Fruit fly (Drosophila melanogaster) whole organism, embryonic: ENCODE data around the gene CG43093.

ENCODE experiments used
- Atf6 ChIP-seq: fragments of 200-800 bp; sonication (Bioruptor generic); IDR thresholded peaks from 2 replicates; pipeline ENCODE4 v1.3.6; 2022; ENCODE audit warnings: missing biosample characterization, missing genetic modification characterization
- Awh ChIP-seq: fragments of 200-800 bp; sonication (Bioruptor generic); IDR thresholded peaks from 2 replicates; pipeline ENCODE4, ENCODE4 v1.3.6; 2022; ENCODE audit warnings: missing biosample characterization, missing genetic modification characterization
- B-H2 ChIP-seq: fragments of 200-800 bp; sonication (Bioruptor generic); optimal IDR thresholded peaks from 2 replicates; lab custom pipeline; 2018; ENCODE audit warnings: missing biosample characterization, mild to moderate bottlenecking, missing genetic modification characterization
- CG10565 ChIP-seq: fragments of 200-800 bp; sonication (Bioruptor generic); optimal IDR thresholded peaks from 3 replicates; lab custom pipeline; 2016; ENCODE audit warnings: missing biosample characterization, mild to moderate bottlenecking, missing genetic modification characterization
- CG10979 ChIP-seq: fragments of 200-800 bp; sonication (Bioruptor generic); optimal IDR thresholded peaks from 2 replicates; lab custom pipeline; 2018; ENCODE audit warnings: missing biosample characterization, mild to moderate bottlenecking, missing genetic modification characterization, moderate library complexity
- CG11398 ChIP-seq: fragments of 200-800 bp; sonication (Bioruptor generic); optimal IDR thresholded peaks from 2 replicates; lab custom pipeline; 2016; ENCODE audit warnings: missing biosample characterization, missing genetic modification characterization
- CG12155 ChIP-seq: fragments of 200-800 bp; sonication (Bioruptor generic); optimal IDR thresholded peaks from 3 replicates; lab custom pipeline; 2016; ENCODE audit warnings: missing biosample characterization, missing genetic modification characterization
- CG12769 ChIP-seq: fragments of 200-800 bp; sonication (Bioruptor generic); optimal IDR thresholded peaks from 2 replicates; lab custom pipeline; 2019; ENCODE audit warnings: missing biosample characterization, mild to moderate bottlenecking, missing genetic modification characterization, moderate library complexity
- CG13123 ChIP-seq: fragments of 200-800 bp; sonication (Bioruptor generic); optimal IDR thresholded peaks from 2 replicates; lab custom pipeline; 2016; ENCODE audit warnings: missing biosample characterization, missing genetic modification characterization
- CG13287 ChIP-seq: fragments of 200-800 bp; sonication (Bioruptor generic); IDR thresholded peaks from 2 replicates; pipeline ENCODE4 v1.3.6; 2022; ENCODE audit warnings: missing biosample characterization, missing genetic modification characterization; ENCODE audit not compliant: partially characterized antibody
- CG1603 ChIP-seq: fragments of 200-800 bp; sonication (Bioruptor generic); optimal IDR thresholded peaks from 2 replicates; lab custom pipeline; 2019; ENCODE audit warnings: missing biosample characterization, mild to moderate bottlenecking, missing genetic modification characterization, moderate library complexity
- CG16863 ChIP-seq: fragments of 200-800 bp; sonication (Bioruptor generic); optimal IDR thresholded peaks from 3 replicates; lab custom pipeline; 2016; ENCODE audit warnings: missing biosample characterization, missing genetic modification characterization
- CG18619 ChIP-seq: fragments of 200-800 bp; sonication (Bioruptor generic); optimal IDR thresholded peaks from 3 replicates; lab custom pipeline; 2017; ENCODE audit warnings: missing biosample characterization, mild to moderate bottlenecking, missing genetic modification characterization
- CG2199 ChIP-seq: fragments of 200-800 bp; sonication (Bioruptor generic); IDR thresholded peaks from 3 replicates; pipeline ENCODE4 v1.3.6; 2022; ENCODE audit warnings: missing biosample characterization, missing genetic modification characterization
- CG3726 ChIP-seq: fragments of 200-800 bp; sonication (Bioruptor generic); IDR thresholded peaks from 3 replicates; pipeline ENCODE4, ENCODE4 v1.3.6; 2022; ENCODE audit warnings: missing biosample characterization, missing genetic modification characterization
- CG3838 ChIP-seq: fragments of 200-800 bp; sonication (Bioruptor generic); optimal IDR thresholded peaks from 3 replicates; lab custom pipeline; 2016; ENCODE audit warnings: missing biosample characterization, missing genetic modification characterization
- CG3995 ChIP-seq: fragments of 200-800 bp; sonication (Bioruptor generic); optimal IDR thresholded peaks from 3 replicates; lab custom pipeline; 2016; ENCODE audit warnings: missing biosample characterization, missing genetic modification characterization
- CG4424 ChIP-seq: fragments of 200-800 bp; sonication (Bioruptor generic); optimal IDR thresholded peaks from 3 replicates; lab custom pipeline; 2016; ENCODE audit warnings: missing biosample characterization, missing genetic modification characterization
- CG4820 ChIP-seq: fragments of 200-800 bp; sonication (Bioruptor generic); optimal IDR thresholded peaks from 3 replicates; lab custom pipeline; 2016; ENCODE audit warnings: missing biosample characterization, missing genetic modification characterization
- CG6175 ChIP-seq: fragments of 200-800 bp; sonication (Bioruptor generic); IDR thresholded peaks from 3 replicates; pipeline ENCODE4 v1.3.6; 2022; ENCODE audit warnings: missing biosample characterization, missing genetic modification characterization
- CG7987 ChIP-seq: fragments of 200-800 bp; sonication (Bioruptor generic); optimal IDR thresholded peaks from 2 replicates; lab custom pipeline; 2018; ENCODE audit warnings: missing biosample characterization, mild to moderate bottlenecking, missing genetic modification characterization, moderate library complexity
- CG8290 ChIP-seq, 3 experiments: fragments of 200-800 bp; sonication (Bioruptor generic); optimal IDR thresholded peaks; 2 replicates each; lab custom pipeline; 2016 to 2019; ENCODE audit warnings: missing biosample characterization in 3 of 3, missing genetic modification characterization in 3 of 3, mild to moderate bottlenecking in 2 of 3, moderate library complexity in 1 of 3
- CG8478 ChIP-seq: fragments of >200 bp; optimal IDR thresholded peaks from 2 replicates; lab custom pipeline; 2018
- CG9876 ChIP-seq: fragments of 200-800 bp; sonication (Bioruptor generic); optimal IDR thresholded peaks from 2 replicates; lab custom pipeline; 2016; ENCODE audit warnings: missing biosample characterization, missing genetic modification characterization
- Chrac-16 ChIP-seq: fragments of 200-800 bp; sonication (Bioruptor generic); optimal IDR thresholded peaks from 3 replicates; lab custom pipeline; 2016; ENCODE audit warnings: missing biosample characterization, missing genetic modification characterization
- CrebB ChIP-seq: fragments of 200-800 bp; sonication (Bioruptor generic); optimal IDR thresholded peaks from 3 replicates; lab custom pipeline; 2018; ENCODE audit warnings: missing biosample characterization, mild to moderate bottlenecking, missing genetic modification characterization
- D19B ChIP-seq: fragments of 200-800 bp; sonication (Bioruptor generic); optimal IDR thresholded peaks from 2 replicates; lab custom pipeline; 2017; ENCODE audit warnings: missing biosample characterization, mild to moderate bottlenecking, missing genetic modification characterization
- Elba2 ChIP-seq: fragments of 200-800 bp; sonication (Bioruptor generic); optimal IDR thresholded peaks from 3 replicates; lab custom pipeline; 2016; ENCODE audit warnings: missing biosample characterization, missing genetic modification characterization
- Fer2 ChIP-seq: fragments of 200-800 bp; sonication (Bioruptor generic); optimal IDR thresholded peaks from 2 replicates; lab custom pipeline; 2018; ENCODE audit warnings: missing biosample characterization, mild to moderate bottlenecking, missing genetic modification characterization, moderate library complexity
- HLH4C ChIP-seq: fragments of 200-800 bp; sonication (Bioruptor generic); IDR thresholded peaks from 3 replicates; pipeline ENCODE4 v1.3.6; 2022; ENCODE audit warnings: missing biosample characterization, missing genetic modification characterization; ENCODE audit not compliant: partially characterized antibody
- Optix ChIP-seq: fragments of 200-800 bp; sonication (Bioruptor generic); IDR thresholded peaks from 3 replicates; pipeline ENCODE4 v1.3.6; 2022; ENCODE audit warnings: missing biosample characterization, missing genetic modification characterization
- Poxn ChIP-seq: fragments of 200-800 bp; sonication (Bioruptor generic); IDR thresholded peaks from 2 replicates; pipeline ENCODE4 v1.3.6; 2022; ENCODE audit warnings: missing biosample characterization, missing genetic modification characterization
- Six4 ChIP-seq: fragments of 200-800 bp; sonication (Bioruptor generic); optimal IDR thresholded peaks from 2 replicates; lab custom pipeline; 2016; ENCODE audit warnings: missing biosample characterization, missing genetic modification characterization
- Sry-β ChIP-seq: fragments of 200-800 bp; sonication (Bioruptor generic); optimal IDR thresholded peaks from 2 replicates; lab custom pipeline; 2018; ENCODE audit warnings: missing biosample characterization, mild to moderate bottlenecking, missing genetic modification characterization, moderate library complexity
- Stat92E ChIP-seq, 3 experiments: fragments of >200 bp in 2 of 3; fragments of 200-800 bp in 1 of 3; sonication (Bioruptor generic) in 1 of 3; optimal IDR thresholded peaks; 2 replicates each; lab custom pipeline; 2017 to 2019; ENCODE audit warnings: missing biosample characterization in 3 of 3, missing genetic modification characterization in 3 of 3, mild to moderate bottlenecking in 1 of 3, moderate library complexity in 1 of 3
- bcd ChIP-seq: fragments of 200-800 bp; sonication (Bioruptor generic); optimal IDR thresholded peaks from 2 replicates; lab custom pipeline; 2017; ENCODE audit warnings: missing biosample characterization, mild to moderate bottlenecking, missing genetic modification characterization
- cad ChIP-seq: fragments of >200 bp; optimal IDR thresholded peaks from 2 replicates; lab custom pipeline; 2017; ENCODE audit warnings: missing biosample characterization, missing genetic modification characterization
- chn ChIP-seq: fragments of 200-800 bp; sonication (Bioruptor generic); optimal IDR thresholded peaks from 2 replicates; lab custom pipeline; 2016; ENCODE audit warnings: missing biosample characterization, missing genetic modification characterization
- dm ChIP-seq: fragments of 200-800 bp; sonication (Bioruptor generic); optimal IDR thresholded peaks from 3 replicates; lab custom pipeline; 2016; ENCODE audit warnings: missing biosample characterization, missing genetic modification characterization
- dmrt99B ChIP-seq: fragments of 200-800 bp; sonication (Bioruptor generic); optimal IDR thresholded peaks from 2 replicates; lab custom pipeline; 2018; ENCODE audit warnings: missing biosample characterization, mild to moderate bottlenecking, missing genetic modification characterization, moderate library complexity
- esg ChIP-seq: fragments of 200-800 bp; sonication (Bioruptor generic); conservative IDR thresholded peaks from 2 replicates; pipeline ENCODE4 v1.3.6; 2022; ENCODE audit warnings: missing biosample characterization, missing genetic modification characterization
- eyg ChIP-seq: fragments of 200-800 bp; sonication (Bioruptor generic); optimal IDR thresholded peaks from 3 replicates; lab custom pipeline; 2016; ENCODE audit warnings: missing biosample characterization, missing genetic modification characterization
- knrl ChIP-seq: fragments of 200-800 bp; sonication (Bioruptor generic); IDR thresholded peaks from 3 replicates; pipeline ENCODE4 v1.3.6; 2022; ENCODE audit warnings: missing biosample characterization, missing genetic modification characterization; ENCODE audit not compliant: partially characterized antibody
- lov ChIP-seq, 2 experiments: fragments of 200-800 bp in 1 of 2; fragments of >200 bp in 1 of 2; sonication (Bioruptor generic) in 1 of 2; IDR thresholded peaks in 1 of 2; optimal IDR thresholded peaks in 1 of 2; 2 replicates in 1 of 2; 3 replicates in 1 of 2; pipeline versions ENCODE4 v1.3.6 to Lab custom; 2017 to 2022; ENCODE audit warnings: missing biosample characterization in 1 of 2, missing genetic modification characterization in 1 of 2
- repo ChIP-seq: fragments of 200-800 bp; sonication (Bioruptor generic); optimal IDR thresholded peaks from 2 replicates; lab custom pipeline; 2016; ENCODE audit warnings: missing biosample characterization, missing genetic modification characterization
- seq ChIP-seq: fragments of 200-800 bp; sonication (Bioruptor generic); IDR thresholded peaks from 2 replicates; pipeline ENCODE4 v1.3.6; 2022; ENCODE audit warnings: missing biosample characterization, missing genetic modification characterization
- slbo ChIP-seq: fragments of 200-800 bp; sonication (Bioruptor generic); IDR thresholded peaks from 2 replicates; pipeline ENCODE4 v1.3.6; 2022; ENCODE audit warnings: missing biosample characterization, missing genetic modification characterization
- stc ChIP-seq: fragments of 200-800 bp; sonication (Bioruptor generic); IDR thresholded peaks from 2 replicates; pipeline ENCODE4 v1.3.6; 2022; ENCODE audit warnings: missing biosample characterization, missing genetic modification characterization
- tup ChIP-seq: fragments of 200-800 bp; sonication (Bioruptor generic); optimal IDR thresholded peaks from 2 replicates; lab custom pipeline; 2016; ENCODE audit warnings: missing biosample characterization, mild to moderate bottlenecking, missing genetic modification characterization, moderate library complexity
- zfh2 ChIP-seq: fragments of 200-800 bp; sonication (Bioruptor generic); optimal IDR thresholded peaks from 2 replicates; lab custom pipeline; 2016; ENCODE audit warnings: missing biosample characterization, missing genetic modification characterization

CG43093 gene

DNA sequence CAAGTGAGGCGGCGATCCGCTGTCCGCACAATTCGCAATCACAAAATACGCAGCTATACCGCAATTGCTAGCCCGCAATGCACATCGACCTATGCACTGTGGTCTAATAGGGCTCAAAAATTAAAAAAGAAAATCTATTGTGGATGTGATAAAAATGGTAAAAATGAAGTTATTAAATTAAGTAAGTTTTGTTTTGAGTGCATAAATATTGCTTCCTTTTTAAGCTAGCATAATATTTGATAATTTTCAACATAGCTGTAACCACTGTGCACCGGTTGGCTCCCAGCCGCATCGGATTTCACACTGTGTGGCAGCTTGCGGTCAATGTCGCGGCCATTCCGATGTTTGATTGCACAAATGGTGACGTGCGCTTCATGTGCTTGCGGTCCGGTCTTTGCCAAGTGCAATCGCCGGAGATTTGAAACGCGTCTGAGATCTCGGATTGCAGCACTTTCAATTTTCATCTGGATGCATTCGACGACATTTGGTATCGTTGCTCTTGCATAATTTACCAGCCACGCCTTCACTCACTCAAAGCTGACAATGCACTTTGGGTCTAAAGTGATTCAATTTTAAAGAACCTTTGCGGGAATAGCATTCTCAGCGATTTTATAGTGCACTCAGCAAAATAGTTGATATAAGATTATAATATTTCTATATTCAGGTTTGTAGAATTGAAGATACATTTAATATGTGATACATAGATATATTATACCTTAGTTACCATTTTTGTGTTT is 46.5 kb upstream of the CG43093 start (continued):
- TF ChIP-seq esg (GFP tag; lab: Robert Waterston, UW) = peak; percentile 25; the same call in 1 of the 2 replicates
- no peak for TF ChIP-seq bcd (GFP tag; lab: Kevin White, UChicago)
- TF ChIP-seq seq = no peak
- no peak for TF ChIP-seq CG3726 (GFP tag; lab: Robert Waterston, UW)
- no peak for TF ChIP-seq stc (GFP tag; lab: Robert Waterston, UW)
- no peak for TF ChIP-seq CG7987 (GFP tag; lab: Kevin White, UChicago)
- TF ChIP-seq slbo (GFP tag; lab: Robert Waterston, UW) = no peak
- no peak for TF ChIP-seq repo
- no peak for TF ChIP-seq dm (GFP tag; lab: Kevin White, UChicago)
- no peak for TF ChIP-seq Awh
- no peak for TF ChIP-seq eyg
- no peak for TF ChIP-seq CG8290 (GFP tag; optimal IDR thresholded peaks at IDR 0.05; lab: Kevin White, UChicago)
- TF ChIP-seq CG8290 (tag; optimal IDR thresholded peaks at IDR 0.05; lab: Kevin White, UChicago) = no peak
- no peak for TF ChIP-seq CG10979 (tag; lab: Kevin White, UChicago)
- no peak for TF ChIP-seq Elba2 (GFP tag; lab: Kevin White, UChicago)
- no peak for TF ChIP-seq CG13123 (GFP tag; lab: Kevin White, UChicago)
- TF ChIP-seq Chrac-16 (GFP tag; lab: Kevin White, UChicago) = no peak
- no peak for TF ChIP-seq CG4424 (GFP tag; lab: Kevin White, UChicago)
- TF ChIP-seq CG16863 (GFP tag; lab: Kevin White, UChicago) = no peak
- peak; percentile 15 for TF ChIP-seq CG4820 (GFP tag; lab: Kevin White, UChicago)
- no peak for TF ChIP-seq CG6175
- no peak for TF ChIP-seq cad
- TF ChIP-seq tup (GFP tag; lab: Kevin White, UChicago) = no peak
- TF ChIP-seq chn (GFP tag; lab: Kevin White, UChicago) = peak; percentile 0
- TF ChIP-seq CG12155 (GFP tag; lab: Kevin White, UChicago) = no peak
- TF ChIP-seq D19B (GFP tag; lab: Kevin White, UChicago) = no peak
- peak; percentile 56 for TF ChIP-seq CG1603 (tag; lab: Kevin White, UChicago)
- TF ChIP-seq CG3995 = no peak
- no peak for TF ChIP-seq HLH4C
- TF ChIP-seq CG8478 (lab: Kevin White, UChicago) = no peak
- TF ChIP-seq B-H2 (GFP tag; lab: Kevin White, UChicago) = no peak
- no peak for TF ChIP-seq zfh2
- TF ChIP-seq Fer2 = no peak
- TF ChIP-seq Atf6 (GFP tag; lab: Robert Waterston, UW) = no peak
- peak; percentile 26 for TF ChIP-seq dmrt99B
- no peak for TF ChIP-seq CG10565 (GFP tag; lab: Kevin White, UChicago)
- TF ChIP-seq CG12769 (tag; lab: Kevin White, UChicago) = no peak
- TF ChIP-seq CrebB (tag; lab: Kevin White, UChicago) = no peak
- no peak for TF ChIP-seq CG2199
- no peak for TF ChIP-seq CG11398 (GFP tag; lab: Kevin White, UChicago)
- no peak for TF ChIP-seq Poxn
- no peak for TF ChIP-seq knrl (GFP tag; lab: Robert Waterston, UW)
- TF ChIP-seq Sry-β (GFP tag; lab: Kevin White, UChicago) = no peak
- no peak for TF ChIP-seq Stat92E (GFP tag; optimal IDR thresholded peaks at IDR 0.05; lab: Kevin White, UChicago)
- TF ChIP-seq CG9876 (GFP tag; lab: Kevin White, UChicago) = no peak
- TF ChIP-seq lov (optimal IDR thresholded peaks at IDR 0.05; lab: Kevin White, UChicago) = no peak
- 0 out of 3 replicates have a peak, but pooled peaks have one; percentile 21 for TF ChIP-seq lov (GFP tag; IDR thresholded peaks at IDR 0.05; lab: Robert Waterston, UW)
- TF ChIP-seq CG13287 (GFP tag; lab: Robert Waterston, UW) = no peak
- no peak for TF ChIP-seq CG3838 (GFP tag; lab: Kevin White, UChicago)
- no peak for TF ChIP-seq Six4 (GFP tag; lab: Kevin White, UChicago)
- TF ChIP-seq CG18619 (GFP tag; lab: Kevin White, UChicago) = no peak
- no peak for TF ChIP-seq Optix
